Worm (Caenorhabditis elegans): Measurements from ENCODE around the gene hda-1.

hda-1 gene

ce11 chrV:14500554-14500953, 24.6 kb upstream of the hda-1 start:
- TF ChIP-seq fkh-10 (GFP tag; optimal IDR thresholded peaks at IDR 0.05) (no peak), tbx-2 (tag; optimal IDR thresholded peaks at IDR 0.05) (no peak), ceh-31 (tag; optimal IDR thresholded peaks at IDR 0.05) (peak; percentile 15), madf-2 (tag; optimal IDR thresholded peaks at IDR 0.05) (no peak), ttx-3 (tag; optimal IDR thresholded peaks at IDR 0.05) (no peak), mec-3 (tag; optimal IDR thresholded peaks at IDR 0.05; ENCODE audit: borderline replicate concordance) (no peak)

- TF ChIP-seq ahr-1 (tag; optimal IDR thresholded peaks at IDR 0.05) (no peak), tbx-2 (tag; optimal IDR thresholded peaks at IDR 0.05) (peak; percentile 8), ceh-22 (tag; optimal IDR thresholded peaks at IDR 0.05) (peak; percentile 8), elt-2 (tag; optimal IDR thresholded peaks at IDR 0.05) (peak; percentile 31), syd-9 (tag; optimal IDR thresholded peaks at IDR 0.05) (peak; percentile 8), ref-2 (tag; optimal IDR thresholded peaks at IDR 0.05) (peak; percentile 34), ama-1 (optimal IDR thresholded peaks at IDR 0.05) (no peak), elt-4 (tag; optimal IDR thresholded peaks at IDR 0.05) (no peak), ceh-19 (GFP tag; optimal IDR thresholded peaks at IDR 0.05) (peak; percentile 15)
Observed at ce11 chrV:14501136-14501535, 24.1 kb upstream of the hda-1 start, which contains the start of gene R02D5.24. Gene R02D5.24, plus strand, starts transcription at chrV:14501340.

ce11 chrV:14503065-14503464, 22.1 kb upstream of the hda-1 start:
- no peak for TF ChIP-seq pha-4 (tag; optimal IDR thresholded peaks at IDR 0.05)
- TF ChIP-seq elt-4 (tag; optimal IDR thresholded peaks at IDR 0.05), result no peak
- no peak for TF ChIP-seq ceh-18 (tag; optimal IDR thresholded peaks at IDR 0.05)
- TF ChIP-seq fax-1 (tag; optimal IDR thresholded peaks at IDR 0.05), result no peak
- peak; percentile 47 for TF ChIP-seq elt-2 (tag; optimal IDR thresholded peaks at IDR 0.05)
- no peak for TF ChIP-seq che-1 (tag; optimal IDR thresholded peaks at IDR 0.05)
- no peak for TF ChIP-seq ceh-24 (tag; optimal IDR thresholded peaks at IDR 0.05)
- no peak for TF ChIP-seq nfya-1 (tag; optimal IDR thresholded peaks at IDR 0.05)

ce11 chrV:14504120-14504519, 21.1 kb upstream of the hda-1 start:
- TF ChIP-seq K09A11.1 (tag; optimal IDR thresholded peaks at IDR 0.05; ENCODE audit: insufficient read depth) (no peak), unc-86 (tag; optimal IDR thresholded peaks at IDR 0.05) (no peak), C08G9.2 (tag; optimal IDR thresholded peaks at IDR 0.05) (no peak), ama-1 (optimal IDR thresholded peaks at IDR 0.05) (no peak), ceh-48 (tag; optimal IDR thresholded peaks at IDR 0.05) (no peak), T23F11.4 (GFP tag; optimal IDR thresholded peaks at IDR 0.05) (no peak), ceh-9 (tag; optimal IDR thresholded peaks at IDR 0.05) (no peak), unc-42 (tag; optimal IDR thresholded peaks at IDR 0.05) (no peak), ceh-2 (tag; optimal IDR thresholded peaks at IDR 0.05) (no peak), ceh-18 (tag; optimal IDR thresholded peaks at IDR 0.05) (no peak), sox-2 (GFP tag; IDR thresholded peaks at IDR 0.05) (no peak), nhr-11 (tag; optimal IDR thresholded peaks at IDR 0.05) (no peak), madf-2 (tag; optimal IDR thresholded peaks at IDR 0.05) (no peak), elt-2 (tag; optimal IDR thresholded peaks at IDR 0.05) (no peak), pax-1 (tag; optimal IDR thresholded peaks at IDR 0.05) (no peak), elt-4 (tag; optimal IDR thresholded peaks at IDR 0.05) (no peak), hlh-6 (tag; optimal IDR thresholded peaks at IDR 0.05) (no peak), sox-4 (tag; optimal IDR thresholded peaks at IDR 0.05) (no peak), tbx-2 (tag; optimal IDR thresholded peaks at IDR 0.05) (no peak)

ce11 chrV:14504774-14505173, 20.4 kb upstream of the hda-1 start:
- TF ChIP-seq tbx-2 (tag; optimal IDR thresholded peaks at IDR 0.05), result no peak
- TF ChIP-seq lin-11 (tag; optimal IDR thresholded peaks at IDR 0.05), result peak; percentile 3
- no peak for TF ChIP-seq unc-3 (GFP tag; conservative IDR thresholded peaks at IDR 0.05)
- TF ChIP-seq unc-3 (tag; optimal IDR thresholded peaks at IDR 0.05), result no peak

Measured in whole organism, late embryonic.